Worm (Caenorhabditis elegans) whole organism, late embryonic: ENCODE data around the gene cka-2.

ENCODE experiments used
- ceh-9 ChIP-seq: sonication (generic microtip); optimal IDR thresholded peaks from 2 replicates; lab custom pipeline; 2016; ENCODE audit warnings: mild to moderate bottlenecking, missing genetic modification characterization, inconsistent platforms, missing compliant biosample characterization
- hlh-8 ChIP-seq: sonication (generic microtip); optimal IDR thresholded peaks from 2 replicates; lab custom pipeline; 2016; ENCODE audit warnings: missing genotype, missing genetic modification characterization, missing compliant biosample characterization
- lin-11 ChIP-seq: fragments of 200-800 bp; sonication (Bioruptor generic); optimal IDR thresholded peaks from 2 replicates; lab custom pipeline; 2018; ENCODE audit warnings: mild to moderate bottlenecking, missing genetic modification characterization, missing compliant biosample characterization
- pha-4 ChIP-seq: fragments of 150-350 bp; optimal IDR thresholded peaks from 2 replicates; lab custom pipeline; 2018; ENCODE audit warnings: missing biosample characterization, missing genetic modification reagents, missing genetic modification characterization
- pqm-1 ChIP-seq: sonication (generic microtip); optimal IDR thresholded peaks from 2 replicates; lab custom pipeline; 2016; ENCODE audit warnings: missing genetic modification characterization, missing compliant biosample characterization
- pros-1 ChIP-seq: fragments of 150-350 bp; optimal IDR thresholded peaks from 2 replicates; lab custom pipeline; 2014; ENCODE audit warnings: missing biosample characterization, missing genetic modification reagents, missing genetic modification characterization
- tbx-7 ChIP-seq: sonication (generic microtip); optimal IDR thresholded peaks from 2 replicates; lab custom pipeline; 2016; ENCODE audit warnings: missing genotype, missing genetic modification characterization, missing compliant biosample characterization
- ttx-3 ChIP-seq: sonication (generic microtip); optimal IDR thresholded peaks from 2 replicates; lab custom pipeline; 2016; ENCODE audit warnings: missing genetic modification reagents, missing genetic modification characterization, missing compliant biosample characterization

DNA sequence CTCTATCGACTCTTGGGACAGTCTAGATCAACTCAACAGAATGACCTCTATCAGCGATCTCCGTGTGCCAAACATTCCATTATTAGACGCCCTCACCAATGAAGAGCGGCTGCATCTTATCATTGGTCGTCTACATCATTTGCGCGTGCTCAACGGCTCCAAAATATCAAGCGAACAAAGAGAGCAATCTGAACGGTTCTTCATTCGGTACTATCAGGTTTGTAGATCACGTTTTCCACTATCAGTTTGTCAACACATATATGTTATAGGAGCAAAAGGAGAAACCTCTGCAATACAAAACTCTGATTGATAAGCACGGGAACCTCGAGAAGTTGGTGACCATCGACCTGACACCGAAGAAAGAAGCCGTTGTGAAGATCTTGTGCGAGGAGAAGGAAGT, 17.5 kb upstream of the cka-2 start:
- TF ChIP-seq ceh-9 (no peak), pros-1 (no peak), pha-4 (tag; lab: Kevin White, UChicago) (no peak), hlh-8 (tag; lab: Kevin White, UChicago) (no peak), tbx-7 (tag; lab: Kevin White, UChicago) (no peak), lin-11 (no peak), pqm-1 (no peak), ttx-3 (tag; lab: Kevin White, UChicago) (no peak)
